Fruit fly (Drosophila melanogaster) Kc167 (cell line): ENCODE results near the gene Syx5.
A peak's percentile ranks its signal among the peaks of the same experiment; 100 is the strongest.

Experiments used
- Myc ChIP-seq: fragments of >200 bp; optimal IDR thresholded peaks from 2 replicates; lab custom pipeline; 2017; ENCODE audit warnings: missing external identifiers
- Sin3A ChIP-seq: fragments of >200 bp; optimal IDR thresholded peaks from 2 replicates; lab custom pipeline; 2018; ENCODE audit warnings: missing external identifiers
- h ChIP-seq: fragments of >200 bp; optimal IDR thresholded peaks from 3 replicates; lab custom pipeline; 2018; ENCODE audit warnings: missing external identifiers
- insv ChIP-seq: fragments of >200 bp; optimal IDR thresholded peaks from 3 replicates; lab custom pipeline; 2018; ENCODE audit warnings: missing external identifiers
- psq ChIP-seq: fragments of >200 bp; optimal IDR thresholded peaks from 2 replicates; lab custom pipeline; 2017; ENCODE audit warnings: missing external identifiers
- ttk ChIP-seq: sonication (Bioruptor generic); optimal IDR thresholded peaks from 2 replicates; lab custom pipeline; 2017; ENCODE audit warnings: missing external identifiers

Syx5 gene

dm6 chr2L:16351805-16352584 lies 44.8 kb downstream of the Syx5 start:
- TF ChIP-seq psq (peak; percentile 87), insv (lab: Kevin White, UChicago) (no peak)

dm6 chr2L:16352585-16353580 lies 45.7 kb downstream of the Syx5 start, which contains the start of the genes Hyls1, chif and CG4455:
Hyls1 (minus strand) TSS chr2L:16352628.
chif (minus strand) TSS chr2L:16352628.
CG4455 (plus strand) TSS chr2L:16352934.
- TF ChIP-seq ttk (lab: Kevin White, UChicago): no peak
- no peak for TF ChIP-seq insv (lab: Kevin White, UChicago)
- no peak for TF ChIP-seq Sin3A (lab: Kevin White, UChicago)

- TF ChIP-seq h (no peak), psq (no peak), Sin3A (lab: Kevin White, UChicago) (no peak), Myc (lab: Kevin White, UChicago) (no peak), ttk (lab: Kevin White, UChicago) (no peak), insv (lab: Kevin White, UChicago) (no peak)
Observed at dm6 chr2L:16353765-16354164, 46.6 kb downstream of the Syx5 start.

dm6 chr2L:16356249-16357025 lies 49.3 kb downstream of the Syx5 start, which contains the start of gene CaBP1:
CaBP1 (minus strand) TSS chr2L:16356735.
- TF ChIP-seq h (no peak), Sin3A (lab: Kevin White, UChicago) (no peak), insv (lab: Kevin White, UChicago) (no peak), ttk (lab: Kevin White, UChicago) (no peak), Myc (lab: Kevin White, UChicago) (no peak), psq (no peak)

dm6 chr2L:16357865-16358264 lies 50.7 kb downstream of the Syx5 start:
- no peak for TF ChIP-seq psq
- no peak for TF ChIP-seq h
- TF ChIP-seq ttk (lab: Kevin White, UChicago): no peak
- no peak for TF ChIP-seq Sin3A (lab: Kevin White, UChicago)
- TF ChIP-seq insv (lab: Kevin White, UChicago): no peak
- no peak for TF ChIP-seq Myc (lab: Kevin White, UChicago)
